Fruit fly (Drosophila melanogaster): ENCODE measurements around the gene CG43993.

Gene CG43993

DNA sequence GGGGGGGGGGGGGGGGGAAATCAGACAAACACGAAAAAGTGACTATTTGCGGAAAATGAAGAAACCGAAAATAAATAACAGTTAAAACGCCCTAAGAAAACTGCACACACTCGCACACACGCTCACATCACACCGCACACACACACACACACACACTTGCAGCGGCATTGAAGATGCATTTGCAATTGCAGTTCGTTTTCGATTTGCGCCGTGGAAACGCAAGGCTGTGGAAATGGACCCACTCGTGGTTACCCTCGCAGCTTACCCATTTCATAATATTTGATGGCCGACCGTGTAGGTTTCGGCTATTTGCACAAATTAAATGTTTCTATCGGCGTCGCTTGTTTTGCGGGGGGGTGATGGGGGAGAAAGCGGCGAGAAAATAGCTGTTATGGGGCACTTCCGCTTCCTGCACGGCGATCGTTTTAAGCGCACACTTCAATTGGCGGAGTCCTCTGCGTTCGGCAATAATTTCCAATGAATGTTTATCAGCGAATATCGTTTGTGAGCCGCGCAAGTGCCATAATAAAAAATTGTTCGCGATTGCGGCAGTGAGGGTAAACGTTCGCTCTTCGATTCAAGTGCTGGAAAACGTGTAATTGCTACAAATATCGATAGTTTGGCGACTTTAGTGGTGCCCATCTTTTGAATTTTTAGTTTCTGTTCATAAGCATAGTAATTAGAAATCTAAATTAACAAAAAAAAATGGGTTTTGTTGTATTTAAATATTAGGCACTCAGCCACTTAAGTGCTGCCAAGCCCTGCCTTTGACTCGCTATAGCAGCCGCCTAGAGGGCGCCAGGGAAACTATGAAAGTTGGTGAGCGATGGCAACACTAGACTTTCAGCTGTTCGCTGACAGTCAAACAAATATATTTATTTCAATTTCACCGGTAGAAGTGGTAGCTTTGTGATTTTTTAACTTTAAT, 29.8 kb upstream of the CG43993 start, which contains the start of the genes Pop2 and CG6928:
Pop2 (minus strand) TSS at position 595 of the 928 bp plus-strand sequence.
CG6928 (plus strand) TSS at position 835 of the 928 bp plus-strand sequence.
- TF ChIP-seq Sox15 (GFP tag; optimal IDR thresholded peaks at IDR 0.05) (peak; percentile 51), CG6276 (GFP tag; optimal IDR thresholded peaks at IDR 0.05) (no peak), CG32006 (GFP tag; optimal IDR thresholded peaks at IDR 0.05) (no peak), Blimp-1 (GFP tag; optimal IDR thresholded peaks at IDR 0.05) (no peak), CG3032 (tag; optimal IDR thresholded peaks at IDR 0.05) (peak; percentile 33), CG10669 (GFP tag; optimal IDR thresholded peaks at IDR 0.05) (no peak), achi (GFP tag; optimal IDR thresholded peaks at IDR 0.05) (peak; percentile 79), CG34406 (GFP tag; optimal IDR thresholded peaks at IDR 0.05) (peak; percentile 22), Hr39 (GFP tag; optimal IDR thresholded peaks at IDR 0.05) (peak; percentile 80), Hr38 (GFP tag; optimal IDR thresholded peaks at IDR 0.05) (peak; percentile 75), ss (GFP tag; optimal IDR thresholded peaks at IDR 0.05) (no peak), Eip75B (GFP tag; optimal IDR thresholded peaks at IDR 0.05) (peak; percentile 55), CG10631 (GFP tag; optimal IDR thresholded peaks at IDR 0.05) (peak; percentile 75), svp (GFP tag) (no peak), spab (GFP tag; optimal IDR thresholded peaks at IDR 0.05) (no peak), CG6792 (GFP tag; optimal IDR thresholded peaks at IDR 0.05) (peak; percentile 12), CG9139 (GFP tag; optimal IDR thresholded peaks at IDR 0.05) (peak; percentile 38), CG11294 (GFP tag; IDR thresholded peaks at IDR 0.05) (peak; percentile 19; the same call in 1 of the 2 replicates), CG1621 (tag; optimal IDR thresholded peaks at IDR 0.05) (no peak), CG11762 (GFP tag; optimal IDR thresholded peaks at IDR 0.05; ENCODE audit: insufficient read depth) (no peak), CG15336 (GFP tag; IDR thresholded peaks at IDR 0.05) (peak; percentile 26; the same call in 1 of the 2 replicates), CG11902 (GFP tag; optimal IDR thresholded peaks at IDR 0.05) (peak; percentile 39), topi (GFP tag; optimal IDR thresholded peaks at IDR 0.05) (peak; percentile 59), Sox14 (GFP tag; optimal IDR thresholded peaks at IDR 0.05) (peak; percentile 69), pdm3 (GFP tag; optimal IDR thresholded peaks at IDR 0.05) (no peak), dac (GFP tag; optimal IDR thresholded peaks at IDR 0.05) (no peak), esn (GFP tag; optimal IDR thresholded peaks at IDR 0.05) (peak; percentile 73), CG7368 (GFP tag; optimal IDR thresholded peaks at IDR 0.05) (peak; percentile 21), eg (GFP tag; IDR thresholded peaks at IDR 0.05) (peak; percentile 59), CG3919 (GFP tag; optimal IDR thresholded peaks at IDR 0.05) (no peak), lz (GFP tag; optimal IDR thresholded peaks at IDR 0.05) (peak; percentile 79), CG4318 (GFP tag; optimal IDR thresholded peaks at IDR 0.05) (no peak), cyc (GFP tag; optimal IDR thresholded peaks at IDR 0.05) (peak; percentile 80), Sox102F (GFP tag; optimal IDR thresholded peaks at IDR 0.05) (peak; percentile 52), Eip93F (GFP tag; optimal IDR thresholded peaks at IDR 0.05) (no peak), Lpt (GFP tag; optimal IDR thresholded peaks at IDR 0.05) (peak; percentile 8), Eip78C (GFP tag) (peak; percentile 83), CG31627 (GFP tag; optimal IDR thresholded peaks at IDR 0.05) (peak; percentile 84), dsx (GFP tag; optimal IDR thresholded peaks at IDR 0.05; ENCODE audit: poor library complexity, severe bottlenecking) (no peak), Met (GFP tag; optimal IDR thresholded peaks at IDR 0.05) (peak; percentile 45), CG6163 (GFP tag; IDR thresholded peaks at IDR 0.05) (peak; percentile 61; the same call in 1 of the 3 replicates), CG6808 (GFP tag; optimal IDR thresholded peaks at IDR 0.05) (peak; percentile 100), Ets96B (tag; optimal IDR thresholded peaks at IDR 0.05) (no peak), CG8632 (GFP tag; optimal IDR thresholded peaks at IDR 0.05) (no peak), acj6 (GFP tag; optimal IDR thresholded peaks at IDR 0.05) (peak; percentile 71), Hr4 (GFP tag; optimal IDR thresholded peaks at IDR 0.05) (peak; percentile 63), CG16779 (tag; optimal IDR thresholded peaks at IDR 0.05) (no peak), Ets21C (GFP tag; optimal IDR thresholded peaks at IDR 0.05) (peak; percentile 68), fkh (GFP tag; optimal IDR thresholded peaks at IDR 0.05) (peak; percentile 29), vri (GFP tag; optimal IDR thresholded peaks at IDR 0.05) (no peak)

All from whole organism, prepupa.